Fruit fly (Drosophila melanogaster) whole organism, embryonic: ENCODE measurements around the gene Coq2.
A peak's percentile ranks its signal among the peaks of the same experiment; 100 is the strongest.

Experiments used
- BEAF-32 ChIP-seq: fragments of 200-800 bp; sonication (Bioruptor generic); optimal IDR thresholded peaks from 3 replicates; lab custom pipeline; 2017; ENCODE audit warnings: missing biosample characterization, missing genetic modification characterization, mild to moderate bottlenecking, moderate library complexity, missing genetic modification reagents
- CG10209 ChIP-seq: fragments of 200-800 bp; sonication (Bioruptor generic); optimal IDR thresholded peaks from 3 replicates; lab custom pipeline; 2017; ENCODE audit warnings: missing biosample characterization, mild to moderate bottlenecking, missing genetic modification characterization, missing genetic modification reagents
- CG10366 ChIP-seq: fragments of 200-800 bp; sonication (Bioruptor generic); IDR thresholded peaks from 2 replicates; pipeline ENCODE4 v1.3.6; 2022; ENCODE audit warnings: missing biosample characterization, missing genetic modification characterization
- CG12659 ChIP-seq: fragments of 200-800 bp; sonication (Bioruptor generic); optimal IDR thresholded peaks from 3 replicates; lab custom pipeline; 2017; ENCODE audit warnings: mild to moderate bottlenecking, missing biosample characterization, missing genetic modification reagents, missing genetic modification characterization
- CG13424 ChIP-seq: fragments of 200-800 bp; sonication (Bioruptor generic); optimal IDR thresholded peaks from 2 replicates; lab custom pipeline; 2019; ENCODE audit warnings: missing biosample characterization, mild to moderate bottlenecking, missing genetic modification characterization, moderate library complexity
- CG15269 ChIP-seq: fragments of 200-800 bp; sonication (Bioruptor generic); optimal IDR thresholded peaks from 2 replicates; lab custom pipeline; 2018; ENCODE audit warnings: missing biosample characterization, mild to moderate bottlenecking, missing genetic modification characterization, moderate library complexity
- CG15696 ChIP-seq: fragments of 200-800 bp; sonication (Bioruptor generic); optimal IDR thresholded peaks from 2 replicates; lab custom pipeline; 2019; ENCODE audit warnings: missing biosample characterization, mild to moderate bottlenecking, missing genetic modification characterization, moderate library complexity
- CG1792 ChIP-seq: fragments of 200-800 bp; sonication (Bioruptor generic); optimal IDR thresholded peaks from 2 replicates; lab custom pipeline; 2016; ENCODE audit warnings: missing biosample characterization, missing genetic modification characterization
- CG32767 ChIP-seq: fragments of 200-800 bp; sonication (Bioruptor generic); IDR thresholded peaks from 2 replicates; pipeline ENCODE4 v1.3.6; 2022; ENCODE audit warnings: missing biosample characterization, missing genetic modification characterization
- CG33213 ChIP-seq: fragments of 200-800 bp; sonication (Bioruptor generic); optimal IDR thresholded peaks from 3 replicates; lab custom pipeline; 2016; ENCODE audit warnings: missing biosample characterization, missing genetic modification characterization
- CG4404 ChIP-seq: fragments of 200-800 bp; sonication (Bioruptor generic); IDR thresholded peaks from 2 replicates; pipeline ENCODE4 v1.3.6; 2022; ENCODE audit warnings: missing biosample characterization, missing genetic modification characterization
- CG6813 ChIP-seq: fragments of 200-800 bp; sonication (Bioruptor generic); optimal IDR thresholded peaks from 2 replicates; lab custom pipeline; 2017; ENCODE audit warnings: missing biosample characterization, missing genetic modification characterization, mild to moderate bottlenecking, moderate library complexity, missing genetic modification reagents
- CG6854 ChIP-seq: fragments of 200-800 bp; sonication (Bioruptor generic); optimal IDR thresholded peaks from 3 replicates; lab custom pipeline; 2017; ENCODE audit warnings: missing biosample characterization, mild to moderate bottlenecking, missing genetic modification characterization
- CG8281 ChIP-seq: fragments of 200-800 bp; sonication (Bioruptor generic); optimal IDR thresholded peaks from 2 replicates; lab custom pipeline; 2018; ENCODE audit warnings: missing biosample characterization, mild to moderate bottlenecking, missing genetic modification characterization, moderate library complexity
- CG9609 ChIP-seq: fragments of 200-800 bp; sonication (Bioruptor generic); optimal IDR thresholded peaks from 3 replicates; lab custom pipeline; 2016; ENCODE audit warnings: missing biosample characterization, missing genetic modification characterization
- CG9727 ChIP-seq: fragments of 200-800 bp; sonication (Bioruptor generic); optimal IDR thresholded peaks from 3 replicates; lab custom pipeline; 2017; ENCODE audit warnings: missing biosample characterization, mild to moderate bottlenecking, missing genetic modification characterization
- Dad ChIP-seq: fragments of 200-800 bp; sonication (Bioruptor generic); optimal IDR thresholded peaks from 3 replicates; lab custom pipeline; 2016; ENCODE audit warnings: missing biosample characterization, missing genetic modification characterization
- Dp ChIP-seq: fragments of 200-800 bp; sonication (Bioruptor generic); optimal IDR thresholded peaks from 2 replicates; lab custom pipeline; 2018; ENCODE audit warnings: missing biosample characterization, mild to moderate bottlenecking, missing genetic modification characterization, moderate library complexity
- Drgx ChIP-seq: fragments of 200-800 bp; sonication (Bioruptor generic); IDR thresholded peaks from 2 replicates; pipeline ENCODE4 v1.3.6; 2022; ENCODE audit warnings: missing biosample characterization, missing genetic modification characterization
- Fer1 ChIP-seq: fragments of 200-800 bp; sonication (Bioruptor generic); optimal IDR thresholded peaks from 2 replicates; lab custom pipeline; 2017; ENCODE audit warnings: missing biosample characterization, mild to moderate bottlenecking, missing genetic modification characterization
- Hr51 ChIP-seq, 2 experiments: fragments of 200-800 bp; sonication (Bioruptor generic); optimal IDR thresholded peaks; 2 replicates in 1 of 2; 3 replicates in 1 of 2; lab custom pipeline; 2016 to 2018; ENCODE audit warnings: missing biosample characterization in 2 of 2, missing genetic modification characterization in 2 of 2, mild to moderate bottlenecking in 1 of 2, moderate library complexity in 1 of 2
- Jarid2 ChIP-seq: fragments of 200-800 bp; sonication (Bioruptor generic); optimal IDR thresholded peaks from 3 replicates; lab custom pipeline; 2017; ENCODE audit warnings: mild to moderate bottlenecking, missing biosample characterization, missing genetic modification reagents, missing genetic modification characterization
- Lpt ChIP-seq: fragments of >200 bp; optimal IDR thresholded peaks from 2 replicates; lab custom pipeline; 2018; ENCODE audit warnings: missing biosample characterization, missing genetic modification characterization
- Oaz ChIP-seq: fragments of 200-800 bp; sonication (Bioruptor generic); IDR thresholded peaks from 2 replicates; pipeline ENCODE4 v1.3.6; 2022; ENCODE audit warnings: missing biosample characterization, missing genetic modification characterization
- Pdp1 ChIP-seq, 2 experiments: fragments of 200-800 bp; sonication (Bioruptor generic); optimal IDR thresholded peaks; 3 replicates each; lab custom pipeline; 2016; ENCODE audit warnings: missing biosample characterization in 2 of 2, missing genetic modification characterization in 2 of 2, mild to moderate bottlenecking in 1 of 2, moderate library complexity in 1 of 2
- Rfx ChIP-seq: fragments of 200-800 bp; sonication (Bioruptor generic); IDR thresholded peaks from 2 replicates; pipeline ENCODE4 v1.3.6; 2022; ENCODE audit warnings: missing biosample characterization, missing genetic modification characterization
- Trl ChIP-seq, 3 experiments: fragments of >200 bp in 2 of 3; fragments of 200-800 bp in 1 of 3; sonication (Bioruptor generic) in 1 of 3; optimal IDR thresholded peaks; 2 replicates in 1 of 3; 3 replicates in 2 of 3; lab custom pipeline; 2016 to 2017; ENCODE audit warnings: missing biosample characterization in 1 of 3, missing genetic modification characterization in 1 of 3
- Usf ChIP-seq: fragments of 200-800 bp; sonication (Bioruptor generic); optimal IDR thresholded peaks from 2 replicates; lab custom pipeline; 2017; ENCODE audit warnings: missing genotype, missing biosample characterization, missing genetic modification characterization
- ac ChIP-seq: fragments of 200-800 bp; sonication (Bioruptor generic); optimal IDR thresholded peaks from 3 replicates; lab custom pipeline; 2017; ENCODE audit warnings: missing biosample characterization, mild to moderate bottlenecking, missing genetic modification characterization
- amos ChIP-seq: fragments of 200-800 bp; sonication (Bioruptor generic); IDR thresholded peaks from 2 replicates; pipeline ENCODE4 v1.3.6; 2022; ENCODE audit warnings: missing biosample characterization, missing genetic modification characterization; ENCODE audit not compliant: partially characterized antibody
- chinmo ChIP-seq: fragments of 200-800 bp; sonication (Bioruptor generic); IDR thresholded peaks from 4 replicates; pipeline ENCODE4 v1.3.6; 2022; ENCODE audit warnings: missing biosample characterization, missing genetic modification characterization; ENCODE audit not compliant: partially characterized antibody
- croc ChIP-seq: fragments of 200-800 bp; sonication (Bioruptor generic); conservative IDR thresholded peaks from 3 replicates; pipeline ENCODE4 v1.3.6; 2022; ENCODE audit warnings: missing biosample characterization, missing genetic modification characterization
- dysf ChIP-seq: fragments of 200-800 bp; sonication (Bioruptor generic); IDR thresholded peaks from 3 replicates; pipeline ENCODE4 v1.3.6; 2022; ENCODE audit warnings: missing biosample characterization, missing genetic modification characterization
- en ChIP-seq: fragments of 200-800 bp; sonication (Bioruptor generic); optimal IDR thresholded peaks from 2 replicates; lab custom pipeline; 2016; ENCODE audit warnings: missing biosample characterization, missing genetic modification characterization
- fd102C ChIP-seq: fragments of 200-800 bp; sonication (Bioruptor generic); optimal IDR thresholded peaks from 2 replicates; lab custom pipeline; 2018; ENCODE audit warnings: missing biosample characterization, mild to moderate bottlenecking, missing genetic modification characterization, moderate library complexity
- kni ChIP-seq: fragments of 200-800 bp; sonication (Bioruptor generic); optimal IDR thresholded peaks from 3 replicates; lab custom pipeline; 2017; ENCODE audit warnings: mild to moderate bottlenecking, missing biosample characterization, missing genetic modification reagents, missing genetic modification characterization
- onecut ChIP-seq: fragments of 200-800 bp; sonication (Bioruptor generic); IDR thresholded peaks from 2 replicates; pipeline ENCODE4 v1.3.6; 2022; ENCODE audit warnings: missing biosample characterization, missing genetic modification characterization
- row ChIP-seq: fragments of 200-800 bp; sonication (Bioruptor generic); IDR thresholded peaks from 3 replicates; pipeline ENCODE4 v1.3.6; 2022; ENCODE audit warnings: missing biosample characterization, missing genetic modification characterization
- salm ChIP-seq: fragments of 200-800 bp; sonication (Bioruptor generic); optimal IDR thresholded peaks from 2 replicates; lab custom pipeline; 2018; ENCODE audit warnings: missing biosample characterization, mild to moderate bottlenecking, missing genetic modification characterization
- sd ChIP-seq: fragments of 200-800 bp; sonication (Bioruptor generic); optimal IDR thresholded peaks from 3 replicates; lab custom pipeline; 2018; ENCODE audit warnings: missing biosample characterization, mild to moderate bottlenecking, missing genetic modification characterization, moderate library complexity
- shn ChIP-seq: fragments of 200-800 bp; sonication (Bioruptor generic); optimal IDR thresholded peaks from 3 replicates; lab custom pipeline; 2016; ENCODE audit warnings: missing biosample characterization, missing genetic modification characterization
- sim ChIP-seq: fragments of 200-800 bp; sonication (Bioruptor generic); IDR thresholded peaks from 2 replicates; pipeline ENCODE4 v1.3.6; 2022; ENCODE audit warnings: missing biosample characterization, missing genetic modification characterization
- tll ChIP-seq, 2 experiments: fragments of 200-800 bp in 1 of 2; fragments of >200 bp in 1 of 2; sonication (Bioruptor generic) in 1 of 2; optimal IDR thresholded peaks; 2 replicates each; lab custom pipeline; 2017 to 2019; ENCODE audit warnings: missing biosample characterization in 2 of 2, missing genetic modification characterization in 2 of 2, mild to moderate bottlenecking in 1 of 2, moderate library complexity in 1 of 2
- tup ChIP-seq: fragments of 200-800 bp; sonication (Bioruptor generic); optimal IDR thresholded peaks from 2 replicates; lab custom pipeline; 2016; ENCODE audit warnings: missing biosample characterization, mild to moderate bottlenecking, missing genetic modification characterization, moderate library complexity
- zen ChIP-seq: fragments of 200-800 bp; sonication (Bioruptor generic); optimal IDR thresholded peaks from 3 replicates; lab custom pipeline; 2018; ENCODE audit warnings: missing biosample characterization, mild to moderate bottlenecking, missing genetic modification characterization, moderate library complexity

The Coq2 gene

DNA sequence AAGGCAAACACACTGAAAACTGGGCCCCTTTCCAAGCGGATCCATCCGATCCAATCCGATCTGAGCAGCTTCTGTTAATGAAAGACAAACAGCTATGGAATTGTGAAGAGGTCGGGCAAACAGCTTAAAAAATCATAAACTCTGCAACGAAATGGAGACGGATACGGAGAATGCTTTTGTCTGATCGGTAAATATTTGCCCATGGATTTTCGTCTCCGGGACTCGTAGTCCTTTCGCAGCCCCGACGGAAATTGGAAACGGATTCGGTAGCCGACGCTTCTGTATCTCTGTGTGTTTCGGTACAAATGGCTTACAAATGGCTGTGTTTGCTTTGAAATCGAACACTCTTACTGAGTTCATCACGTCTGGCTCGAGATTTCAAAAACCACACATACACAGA lies 10.5 kb upstream of the Coq2 start:
- TF ChIP-seq salm (tag; lab: Kevin White, UChicago): no peak
- TF ChIP-seq CG15696 (tag; lab: Kevin White, UChicago): peak; percentile 39
- peak in 1 of 2 experiments; percentile 85 for TF ChIP-seq tll (GFP tag; optimal IDR thresholded peaks at IDR 0.05; lab: Kevin White, UChicago)
- peak; percentile 36 for TF ChIP-seq ac (GFP tag; lab: Kevin White, UChicago)
- TF ChIP-seq fd102C (GFP tag; lab: Kevin White, UChicago): peak; percentile 57
- peak; percentile 23 for TF ChIP-seq kni (GFP tag; lab: Kevin White, UChicago)
- peak; percentile 20 for TF ChIP-seq CG9727 (GFP tag; lab: Kevin White, UChicago)
- TF ChIP-seq zen: peak; percentile 6
- no peak for TF ChIP-seq Dp (GFP tag; lab: Kevin White, UChicago)
- TF ChIP-seq, all 482 proteins: peak for 7

DNA sequence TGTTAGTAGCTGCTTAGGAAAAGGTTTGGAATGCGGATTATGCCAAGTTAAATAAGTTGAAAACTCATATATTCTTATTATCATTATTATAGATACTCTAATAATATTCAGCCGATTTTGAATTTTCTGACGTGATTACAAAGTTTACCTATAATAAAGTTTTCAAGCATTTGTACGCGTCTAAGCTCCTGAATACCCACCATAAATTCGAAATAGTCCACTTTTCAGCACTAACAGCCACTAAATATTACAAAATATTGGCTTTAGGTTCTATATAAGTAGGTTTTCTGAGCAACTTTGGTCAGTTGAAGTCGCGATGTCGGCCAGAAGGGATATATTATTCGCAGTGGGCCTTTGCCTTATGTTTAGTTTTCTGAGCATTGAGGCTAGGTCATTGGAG lies 7.7 kb upstream of the Coq2 start, which contains the start of gene CG7443:
CG7443 (plus strand) TSS at position 301 of the 400 bp plus-strand sequence.
- TF ChIP-seq row (no peak), CG6854 (GFP tag; lab: Kevin White, UChicago) (no peak), Dad (no peak), croc (no peak), tup (no peak), sim (GFP tag; lab: Robert Waterston, UW) (no peak), CG12659 (no peak), dysf (GFP tag; lab: Robert Waterston, UW) (no peak), en (GFP tag; lab: Kevin White, UChicago) (no peak), CG8281 (no peak), Usf (GFP tag; lab: Kevin White, UChicago) (no peak), CG1792 (GFP tag; lab: Kevin White, UChicago) (no peak), CG4404 (GFP tag; lab: Robert Waterston, UW) (no peak), chinmo (GFP tag; lab: Robert Waterston, UW) (no peak), CG33213 (GFP tag; lab: Kevin White, UChicago) (no peak), shn (no peak), onecut (GFP tag; lab: Robert Waterston, UW) (no peak), amos (GFP tag; lab: Robert Waterston, UW) (no peak)

DNA sequence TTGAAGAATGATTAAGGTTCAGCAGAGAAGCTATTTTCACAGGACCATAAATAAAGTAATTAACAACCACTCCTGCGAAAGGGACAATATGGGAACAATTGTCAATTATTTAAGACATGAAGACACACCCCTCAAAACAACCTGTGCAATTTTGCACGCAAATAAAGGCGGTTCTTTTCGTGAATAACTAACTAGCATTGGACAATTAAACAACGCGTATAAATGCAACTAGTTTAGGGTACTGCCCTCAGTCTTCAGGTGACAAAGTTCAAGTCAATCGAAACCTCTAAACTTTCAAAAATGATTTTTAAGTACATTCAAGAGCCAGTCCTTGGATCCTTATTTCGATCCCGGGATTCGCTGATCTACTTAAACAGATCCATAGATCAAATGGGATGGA lies 5.1 kb upstream of the Coq2 start, which contains the start of gene Or85a:
Or85a (plus strand) TSS at position 301 of the 400 bp plus-strand sequence.
- TF ChIP-seq BEAF-32 (GFP tag; lab: Kevin White, UChicago) (no peak), CG32767 (GFP tag; lab: Robert Waterston, UW) (no peak), CG13424 (no peak), chinmo (GFP tag; lab: Robert Waterston, UW) (no peak), Lpt (GFP tag; lab: Kevin White, UChicago) (no peak), Fer1 (no peak), CG15269 (tag; lab: Kevin White, UChicago) (no peak)

DNA sequence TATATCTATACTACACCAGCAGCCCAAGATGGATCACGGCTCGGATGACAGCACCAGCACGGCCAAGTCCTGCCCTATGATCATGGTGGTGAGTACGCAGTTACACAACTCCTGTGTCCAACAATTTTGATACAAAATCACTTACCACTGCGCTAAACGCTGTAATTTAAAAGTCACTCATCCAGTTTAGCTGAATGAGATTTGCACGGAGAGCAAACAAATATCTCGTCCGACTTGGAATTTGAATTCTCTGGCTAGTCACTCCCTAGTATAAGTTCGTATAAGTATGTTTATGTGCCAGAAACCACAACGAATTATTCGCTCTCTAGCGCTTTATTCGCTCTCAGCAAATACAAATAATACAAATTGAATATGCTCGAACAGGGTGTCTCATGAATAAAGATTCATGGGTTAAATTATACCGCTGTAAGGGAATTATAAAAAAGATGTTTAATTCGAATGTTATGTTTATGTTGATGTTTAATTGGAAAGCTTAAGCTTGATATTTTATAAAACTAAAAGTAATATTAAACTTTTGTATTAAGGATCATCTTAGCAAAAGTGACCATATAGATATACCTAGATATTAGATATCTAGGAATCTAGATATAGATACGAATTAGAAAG lies 1.5 kb upstream of the Coq2 start:
- TF ChIP-seq CG10209 (GFP tag; lab: Kevin White, UChicago): peak; percentile 18
- peak; percentile 51; the same call in 1 of the 2 replicates for TF ChIP-seq Rfx
- TF ChIP-seq CG12659: peak; percentile 12
- TF ChIP-seq Jarid2 (GFP tag; lab: Kevin White, UChicago): peak; percentile 47
- TF ChIP-seq Drgx (GFP tag; lab: Robert Waterston, UW): peak; percentile 48
- TF ChIP-seq sd (tag; lab: Kevin White, UChicago): peak; percentile 41
- peak; percentile 68 for TF ChIP-seq CG10366 (GFP tag; lab: Robert Waterston, UW)
- TF ChIP-seq Trl (optimal IDR thresholded peaks at IDR 0.05; lab: Kevin White, UChicago): peak in 1 of 2 experiments; percentile 60
- no peak for TF ChIP-seq Trl (GFP tag; optimal IDR thresholded peaks at IDR 0.05; lab: Kevin White, UChicago)
- TF ChIP-seq CG6813: peak; percentile 46
- TF ChIP-seq Pdp1 (GFP tag; optimal IDR thresholded peaks at IDR 0.05; lab: Kevin White, UChicago): peak in 1 of 2 experiments; percentile 69
- TF ChIP-seq CG9609 (GFP tag; lab: Kevin White, UChicago): no peak
- no peak for TF ChIP-seq Hr51 (GFP tag; optimal IDR thresholded peaks at IDR 0.05; lab: Kevin White, UChicago)
- TF ChIP-seq Oaz (GFP tag; lab: Robert Waterston, UW): no peak
